Fruit fly (Drosophila melanogaster): Measurements from ENCODE around the gene CG11360.

- TF ChIP-seq CTCF (optimal IDR thresholded peaks at IDR 0.05) (no peak), CG8478 (optimal IDR thresholded peaks at IDR 0.05) (no peak)
Measured at dm6 chr4:706847-707246, 35.9 kb downstream of the CG11360 start.
